Fruit fly (Drosophila melanogaster) whole organism, embryonic: ENCODE measurements around the gene serp.

Source experiments
- Aef1 ChIP-seq: fragments of 200-800 bp; sonication (Bioruptor generic); IDR thresholded peaks from 3 replicates; pipeline ENCODE4 v1.3.6; 2022; ENCODE audit warnings: missing biosample characterization, missing genetic modification characterization
- CG11456 ChIP-seq: fragments of 200-800 bp; sonication (Bioruptor generic); IDR thresholded peaks from 3 replicates; pipeline ENCODE4 v1.3.6; 2022; ENCODE audit warnings: missing biosample characterization, missing genetic modification characterization
- CG12391 ChIP-seq: fragments of 200-800 bp; sonication (Bioruptor generic); optimal IDR thresholded peaks from 3 replicates; lab custom pipeline; 2018; ENCODE audit warnings: missing biosample characterization, mild to moderate bottlenecking, missing genetic modification characterization, moderate library complexity
- CG13775 ChIP-seq: fragments of 200-800 bp; sonication (Bioruptor generic); optimal IDR thresholded peaks from 3 replicates; lab custom pipeline; 2017; ENCODE audit warnings: missing biosample characterization, mild to moderate bottlenecking, missing genetic modification characterization
- CG14860 ChIP-seq: fragments of 200-800 bp; sonication (Bioruptor generic); IDR thresholded peaks from 3 replicates; pipeline ENCODE4 v1.3.6; 2022; ENCODE audit warnings: missing biosample characterization, missing genetic modification characterization; ENCODE audit not compliant: partially characterized antibody
- CG1647 ChIP-seq: fragments of 200-800 bp; sonication (Bioruptor generic); optimal IDR thresholded peaks from 3 replicates; lab custom pipeline; 2016; ENCODE audit warnings: missing biosample characterization, missing genetic modification characterization
- CG2202 ChIP-seq: fragments of 200-800 bp; sonication (Bioruptor generic); optimal IDR thresholded peaks from 2 replicates; lab custom pipeline; 2018; ENCODE audit warnings: missing biosample characterization, mild to moderate bottlenecking, missing genetic modification characterization
- CG2712 ChIP-seq: fragments of 200-800 bp; optimal IDR thresholded peaks from 3 replicates; lab custom pipeline; 2019; ENCODE audit warnings: missing biosample characterization, mild to moderate bottlenecking, missing genetic modification characterization, moderate library complexity
- CG31388 ChIP-seq: fragments of 200-800 bp; sonication (Bioruptor generic); optimal IDR thresholded peaks from 2 replicates; lab custom pipeline; 2016; ENCODE audit warnings: missing biosample characterization, missing genetic modification characterization
- CG3163 ChIP-seq: fragments of 200-800 bp; sonication (Bioruptor generic); optimal IDR thresholded peaks from 3 replicates; lab custom pipeline; 2016; ENCODE audit warnings: missing biosample characterization, missing genetic modification characterization
- CG32767 ChIP-seq: fragments of 200-800 bp; sonication (Bioruptor generic); IDR thresholded peaks from 2 replicates; pipeline ENCODE4 v1.3.6; 2022; ENCODE audit warnings: missing biosample characterization, missing genetic modification characterization
- CG3995 ChIP-seq: fragments of 200-800 bp; sonication (Bioruptor generic); optimal IDR thresholded peaks from 3 replicates; lab custom pipeline; 2016; ENCODE audit warnings: missing biosample characterization, missing genetic modification characterization
- CG6683 ChIP-seq: fragments of 200-800 bp; sonication (Bioruptor generic); optimal IDR thresholded peaks from 2 replicates; lab custom pipeline; 2017; ENCODE audit warnings: missing biosample characterization, mild to moderate bottlenecking, missing genetic modification characterization, missing genetic modification reagents
- CG6689 ChIP-seq: fragments of 200-800 bp; sonication (Bioruptor generic); IDR thresholded peaks from 2 replicates; pipeline ENCODE4 v1.3.6; 2022; ENCODE audit warnings: missing biosample characterization, missing genetic modification characterization
- CG7928 ChIP-seq: fragments of 200-800 bp; sonication (Bioruptor generic); optimal IDR thresholded peaks from 2 replicates; lab custom pipeline; 2017; ENCODE audit warnings: missing biosample characterization, mild to moderate bottlenecking, missing genetic modification characterization
- CG8388 ChIP-seq: fragments of 200-800 bp; sonication (Bioruptor generic); optimal IDR thresholded peaks from 2 replicates; lab custom pipeline; 2019; ENCODE audit warnings: missing biosample characterization, mild to moderate bottlenecking, missing genetic modification characterization, moderate library complexity
- CG9932 ChIP-seq: fragments of 200-800 bp; sonication (Bioruptor generic); IDR thresholded peaks from 2 replicates; pipeline ENCODE4 v1.3.6; 2022; ENCODE audit warnings: missing biosample characterization, missing genetic modification characterization
- CHES-1-like ChIP-seq: fragments of 200-800 bp; sonication (Bioruptor generic); optimal IDR thresholded peaks from 2 replicates; lab custom pipeline; 2016; ENCODE audit warnings: missing biosample characterization, missing genetic modification characterization
- CkIIα-i1 ChIP-seq: fragments of 200-800 bp; sonication (Bioruptor generic); IDR thresholded peaks from 2 replicates; pipeline ENCODE4 v1.3.6; 2022; ENCODE audit warnings: missing biosample characterization, missing genetic modification characterization
- CrebB ChIP-seq: fragments of 200-800 bp; sonication (Bioruptor generic); optimal IDR thresholded peaks from 3 replicates; lab custom pipeline; 2018; ENCODE audit warnings: missing biosample characterization, mild to moderate bottlenecking, missing genetic modification characterization
- Dbx ChIP-seq: fragments of 200-800 bp; sonication (Bioruptor generic); IDR thresholded peaks from 3 replicates; pipeline ENCODE4 v1.3.6; 2022; ENCODE audit warnings: missing biosample characterization, missing genetic modification characterization
- Deaf1 ChIP-seq: fragments of 200-800 bp; optimal IDR thresholded peaks from 3 replicates; lab custom pipeline; 2019; ENCODE audit warnings: missing biosample characterization, mild to moderate bottlenecking, missing genetic modification characterization, moderate library complexity
- Dp ChIP-seq: fragments of 200-800 bp; sonication (Bioruptor generic); optimal IDR thresholded peaks from 2 replicates; lab custom pipeline; 2018; ENCODE audit warnings: missing biosample characterization, mild to moderate bottlenecking, missing genetic modification characterization, moderate library complexity
- H15 ChIP-seq: fragments of 200-800 bp; sonication (Bioruptor generic); IDR thresholded peaks from 3 replicates; pipeline ENCODE4 v1.3.6; 2022; ENCODE audit warnings: missing biosample characterization, missing genetic modification characterization
- MESR4 ChIP-seq: fragments of 200-800 bp; sonication (Bioruptor generic); optimal IDR thresholded peaks from 2 replicates; lab custom pipeline; 2018; ENCODE audit warnings: missing biosample characterization, mild to moderate bottlenecking, missing genetic modification characterization, moderate library complexity
- Meics ChIP-seq: fragments of 200-800 bp; sonication (Bioruptor generic); optimal IDR thresholded peaks from 2 replicates; lab custom pipeline; 2017; ENCODE audit warnings: missing biosample characterization, mild to moderate bottlenecking, missing genetic modification characterization
- Opbp ChIP-seq: fragments of 200-800 bp; sonication (Bioruptor generic); IDR thresholded peaks from 3 replicates; pipeline ENCODE4 v1.3.6; 2022; ENCODE audit warnings: missing biosample characterization, missing genetic modification characterization; ENCODE audit not compliant: partially characterized antibody
- Sry-δ ChIP-seq: fragments of 200-800 bp; sonication (Bioruptor generic); optimal IDR thresholded peaks from 2 replicates; lab custom pipeline; 2016; ENCODE audit warnings: missing biosample characterization, missing genetic modification characterization
- Ssrp ChIP-seq: fragments of 200-800 bp; sonication (Bioruptor generic); optimal IDR thresholded peaks from 2 replicates; lab custom pipeline; 2018; ENCODE audit warnings: missing biosample characterization, mild to moderate bottlenecking, missing genetic modification characterization, moderate library complexity
- amos ChIP-seq: fragments of 200-800 bp; sonication (Bioruptor generic); IDR thresholded peaks from 2 replicates; pipeline ENCODE4 v1.3.6; 2022; ENCODE audit warnings: missing biosample characterization, missing genetic modification characterization; ENCODE audit not compliant: partially characterized antibody
- aop ChIP-seq: fragments of 200-800 bp; sonication (Bioruptor generic); IDR thresholded peaks from 2 replicates; pipeline ENCODE4 v1.3.6; 2022; ENCODE audit warnings: missing biosample characterization, missing genetic modification characterization
- dmrt99B ChIP-seq: fragments of 200-800 bp; sonication (Bioruptor generic); optimal IDR thresholded peaks from 2 replicates; lab custom pipeline; 2018; ENCODE audit warnings: missing biosample characterization, mild to moderate bottlenecking, missing genetic modification characterization, moderate library complexity
- fd96Cb ChIP-seq: fragments of 200-800 bp; sonication (Bioruptor generic); optimal IDR thresholded peaks from 2 replicates; lab custom pipeline; 2018; ENCODE audit warnings: missing biosample characterization, mild to moderate bottlenecking, missing genetic modification characterization, moderate library complexity
- fru ChIP-seq: fragments of >200 bp; optimal IDR thresholded peaks from 2 replicates; lab custom pipeline; 2017
- gsb ChIP-seq: fragments of 200-800 bp; sonication (Bioruptor generic); IDR thresholded peaks from 2 replicates; pipeline ENCODE4 v1.3.6; 2022; ENCODE audit warnings: missing biosample characterization, missing genetic modification characterization
- hth ChIP-seq: fragments of >200 bp; optimal IDR thresholded peaks from 2 replicates; lab custom pipeline; 2017; ENCODE audit warnings: inconsistent platforms
- ind ChIP-seq: fragments of 200-800 bp; sonication (Bioruptor generic); optimal IDR thresholded peaks from 3 replicates; lab custom pipeline; 2016; ENCODE audit warnings: missing biosample characterization, missing genetic modification characterization
- knrl ChIP-seq: fragments of 200-800 bp; sonication (Bioruptor generic); IDR thresholded peaks from 3 replicates; pipeline ENCODE4 v1.3.6; 2022; ENCODE audit warnings: missing biosample characterization, missing genetic modification characterization; ENCODE audit not compliant: partially characterized antibody
- maf-S ChIP-seq: fragments of 200-800 bp; sonication (Bioruptor generic); optimal IDR thresholded peaks from 2 replicates; lab custom pipeline; 2016; ENCODE audit warnings: missing biosample characterization, missing genetic modification characterization
- nerfin-2 ChIP-seq: fragments of 200-800 bp; sonication (Bioruptor generic); IDR thresholded peaks from 2 replicates; pipeline ENCODE4 v1.3.6; 2022; ENCODE audit warnings: missing biosample characterization, missing genetic modification characterization; ENCODE audit not compliant: partially characterized antibody
- oc ChIP-seq: fragments of 200-800 bp; sonication (Bioruptor generic); optimal IDR thresholded peaks from 2 replicates; lab custom pipeline; 2018; ENCODE audit warnings: missing biosample characterization, mild to moderate bottlenecking, missing genetic modification characterization, moderate library complexity
- org-1 ChIP-seq: fragments of 200-800 bp; sonication (Bioruptor generic); optimal IDR thresholded peaks from 2 replicates; lab custom pipeline; 2017; ENCODE audit warnings: missing biosample characterization, missing genetic modification characterization
- p53 ChIP-seq: fragments of 200-800 bp; sonication (Bioruptor generic); optimal IDR thresholded peaks from 2 replicates; lab custom pipeline; 2016; ENCODE audit warnings: missing biosample characterization, missing genetic modification characterization
- pzg ChIP-seq: fragments of 200-800 bp; sonication (Bioruptor generic); optimal IDR thresholded peaks from 3 replicates; lab custom pipeline; 2018; ENCODE audit warnings: missing biosample characterization, mild to moderate bottlenecking, missing genetic modification characterization, moderate library complexity
- run ChIP-seq: fragments of 200-800 bp; sonication (Bioruptor generic); optimal IDR thresholded peaks from 3 replicates; lab custom pipeline; 2018; ENCODE audit warnings: missing biosample characterization, mild to moderate bottlenecking, missing genetic modification characterization
- sc ChIP-seq, 3 experiments: fragments of >200 bp in 2 of 3; fragments of 200-800 bp in 1 of 3; sonication (Bioruptor generic) in 1 of 3; optimal IDR thresholded peaks; 2 replicates in 2 of 3; 3 replicates in 1 of 3; lab custom pipeline; 2017; ENCODE audit warnings: mild to moderate bottlenecking in 1 of 3, missing biosample characterization in 1 of 3, missing genetic modification characterization in 1 of 3, missing genetic modification reagents in 1 of 3
- scrt ChIP-seq: fragments of 200-800 bp; sonication (Bioruptor generic); optimal IDR thresholded peaks from 2 replicates; lab custom pipeline; 2018; ENCODE audit warnings: missing biosample characterization, mild to moderate bottlenecking, missing genetic modification characterization, moderate library complexity
- sim ChIP-seq: fragments of 200-800 bp; sonication (Bioruptor generic); IDR thresholded peaks from 2 replicates; pipeline ENCODE4 v1.3.6; 2022; ENCODE audit warnings: missing biosample characterization, missing genetic modification characterization
- slp2 ChIP-seq: fragments of 200-800 bp; sonication (Bioruptor generic); optimal IDR thresholded peaks from 2 replicates; lab custom pipeline; 2016; ENCODE audit warnings: missing biosample characterization, missing genetic modification characterization
- sqz ChIP-seq: fragments of 200-800 bp; sonication (Bioruptor generic); optimal IDR thresholded peaks from 3 replicates; lab custom pipeline; 2018; ENCODE audit warnings: missing biosample characterization, mild to moderate bottlenecking, missing genetic modification characterization
- vvl ChIP-seq: fragments of 200-800 bp; sonication (Bioruptor generic); IDR thresholded peaks from 2 replicates; pipeline ENCODE4 v1.3.6; 2022; ENCODE audit warnings: missing biosample characterization, missing genetic modification characterization

Gene serp

dm6 chr3L:19687200-19687687, 20.6 kb downstream of the serp start, which contains the start of the genes CG8765 and Gbeta76C (continued):
- TF ChIP-seq amos (peak; percentile 60), CG32767 (GFP tag; lab: Robert Waterston, UW) (no peak), CrebB (tag; lab: Kevin White, UChicago) (peak; percentile 14), CG3163 (GFP tag; lab: Kevin White, UChicago) (peak; percentile 55), CG12391 (tag; lab: Kevin White, UChicago) (peak; percentile 40), gsb (GFP tag; lab: Robert Waterston, UW) (no peak), p53 (GFP tag; lab: Kevin White, UChicago) (peak; percentile 35), fd96Cb (tag; lab: Kevin White, UChicago) (no peak), CHES-1-like (GFP tag; lab: Kevin White, UChicago) (peak; percentile 80), CG9932 (peak; percentile 77), CG11456 (no peak), dmrt99B (no peak), CG14860 (GFP tag; lab: Robert Waterston, UW) (no peak), CG31388 (GFP tag; lab: Kevin White, UChicago) (no peak), Dp (GFP tag; lab: Kevin White, UChicago) (peak; percentile 99), run (no peak), CG7928 (GFP tag; lab: Kevin White, UChicago) (no peak), slp2 (GFP tag; lab: Kevin White, UChicago) (no peak), MESR4 (GFP tag; lab: Kevin White, UChicago) (peak; percentile 71), CG13775 (GFP tag; lab: Kevin White, UChicago) (no peak), aop (GFP tag; lab: Robert Waterston, UW) (no peak), CG6683 (GFP tag; lab: Kevin White, UChicago) (no peak), scrt (GFP tag; lab: Kevin White, UChicago) (no peak), Ssrp (tag; lab: Kevin White, UChicago) (no peak), hth (lab: Kevin White, UChicago) (no peak), CkIIα-i1 (GFP tag; lab: Robert Waterston, UW) (no peak), CG6689 (GFP tag; lab: Robert Waterston, UW) (peak; percentile 44; the same call in 1 of the 2 replicates), CG3995 (GFP tag; lab: Kevin White, UChicago) (peak; percentile 1), Aef1 (GFP tag; lab: Robert Waterston, UW) (no peak), CG8388 (no peak), CG2202 (no peak), Meics (no peak), Deaf1 (tag; lab: Kevin White, UChicago) (no peak), CG1647 (GFP tag; lab: Kevin White, UChicago) (peak; percentile 40), nerfin-2 (GFP tag; lab: Robert Waterston, UW) (no peak), org-1 (GFP tag; lab: Kevin White, UChicago) (no peak), oc (tag; lab: Kevin White, UChicago) (peak; percentile 22), fru (lab: Kevin White, UChicago) (no peak), pzg (GFP tag; lab: Kevin White, UChicago) (peak; percentile 99), Dbx (GFP tag; lab: Robert Waterston, UW) (peak; percentile 47; the same call in 1 of the 3 replicates), sc (optimal IDR thresholded peaks at IDR 0.05; lab: Kevin White, UChicago) (no peak), sc (GFP tag; optimal IDR thresholded peaks at IDR 0.05; lab: Kevin White, UChicago) (no peak), ind (peak; percentile 30), CG2712 (peak; percentile 43), vvl (GFP tag; lab: Robert Waterston, UW) (peak; percentile 60), knrl (GFP tag; lab: Robert Waterston, UW) (peak; percentile 55; the same call in 1 of the 3 replicates), maf-S (no peak), Sry-δ (peak; percentile 67), H15 (GFP tag; lab: Robert Waterston, UW) (no peak), Opbp (GFP tag; lab: Robert Waterston, UW) (peak; percentile 77; the same call in 2 of the 3 replicates), sim (GFP tag; lab: Robert Waterston, UW) (no peak), sqz (no peak)
